Worm (Caenorhabditis elegans): ENCODE measurements around the gene hsp-12.3.
A peak's percentile ranks its signal among the peaks of the same experiment; 100 is the strongest.

Gene hsp-12.3

DNA sequence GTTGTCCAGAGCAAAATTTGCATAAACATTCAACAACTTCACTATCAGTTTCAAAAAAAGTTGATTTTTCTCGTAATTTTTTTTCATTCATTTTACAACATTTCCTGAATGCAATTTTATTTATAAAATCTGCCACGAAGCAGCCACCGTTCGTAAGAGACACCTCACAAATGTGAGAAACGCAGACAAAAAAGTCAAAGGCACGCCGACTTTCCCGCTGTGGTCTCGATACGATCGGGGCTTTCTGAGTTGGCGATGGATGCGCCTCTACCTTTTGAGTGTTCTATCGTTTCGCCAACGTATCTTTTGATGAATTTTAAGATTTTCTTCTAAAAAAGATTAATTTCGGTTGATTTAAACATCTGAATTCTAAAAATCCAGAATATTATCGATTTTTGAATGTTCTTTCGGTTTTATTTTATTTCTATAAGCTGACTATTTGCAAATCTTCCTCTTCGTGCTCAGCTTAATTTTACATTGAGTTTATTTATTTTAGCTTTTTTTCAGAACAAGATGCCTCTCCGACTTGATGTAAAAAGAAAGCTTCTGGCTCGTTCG is 14.0 kb upstream of the hsp-12.3 start, which contains the start of gene copb-2 (continued):
- TF ChIP-seq lin-39 (tag; optimal IDR thresholded peaks at IDR 0.05) (no peak), ztf-4 (tag; optimal IDR thresholded peaks at IDR 0.05) (no peak), blmp-1 (tag; optimal IDR thresholded peaks at IDR 0.05; ENCODE audit: insufficient read depth) (no peak), snpc-4 (tag; optimal IDR thresholded peaks at IDR 0.05) (peak; percentile 67), unc-55 (GFP tag; optimal IDR thresholded peaks at IDR 0.05) (peak; percentile 85), lsy-2 (tag; optimal IDR thresholded peaks at IDR 0.05) (peak; percentile 17 to 84), zag-1 (tag; optimal IDR thresholded peaks at IDR 0.05) (no peak), egl-27 (tag; optimal IDR thresholded peaks at IDR 0.05) (no peak), F13H6.1 (tag; optimal IDR thresholded peaks at IDR 0.05) (no peak), nhr-23 (tag; optimal IDR thresholded peaks at IDR 0.05) (no peak)

DNA sequence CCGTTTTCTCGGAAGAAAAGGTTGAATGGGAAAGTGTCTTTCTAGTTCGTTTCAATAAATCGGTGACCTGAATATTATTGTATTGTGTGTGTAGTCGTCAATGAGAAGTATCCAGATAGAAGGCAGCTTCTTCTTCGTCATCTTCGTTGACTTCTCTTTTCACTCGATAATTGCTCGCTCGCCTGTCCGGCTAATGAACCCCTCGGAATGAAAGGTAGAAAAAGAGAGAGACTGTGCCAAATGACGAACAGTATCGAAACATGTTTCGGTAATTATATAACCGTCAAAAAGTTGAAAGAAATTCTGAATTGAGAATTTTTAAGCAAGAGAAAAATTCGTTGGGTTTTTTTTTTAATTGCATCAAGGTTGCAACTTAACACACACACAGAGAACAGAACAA is 12.1 kb upstream of the hsp-12.3 start, which contains the start of gene cutl-17:
Gene cutl-17 (minus strand): TSS at position 101 of the 400 bp plus-strand sequence.
- TF ChIP-seq Y55F3AM.14 (GFP tag; optimal IDR thresholded peaks at IDR 0.05), result no peak
- no peak for TF ChIP-seq ceh-16 (tag; optimal IDR thresholded peaks at IDR 0.05)
- TF ChIP-seq lin-39 (tag; optimal IDR thresholded peaks at IDR 0.05), result no peak
- no peak for TF ChIP-seq R02D3.7 (tag; optimal IDR thresholded peaks at IDR 0.05)
- no peak for TF ChIP-seq nhr-129 (tag; optimal IDR thresholded peaks at IDR 0.05)
- TF ChIP-seq sma-9 (GFP tag; optimal IDR thresholded peaks at IDR 0.05), result no peak
- no peak for TF ChIP-seq sma-9 (tag; optimal IDR thresholded peaks at IDR 0.05)
- TF ChIP-seq ztf-4 (tag; optimal IDR thresholded peaks at IDR 0.05), result no peak

DNA sequence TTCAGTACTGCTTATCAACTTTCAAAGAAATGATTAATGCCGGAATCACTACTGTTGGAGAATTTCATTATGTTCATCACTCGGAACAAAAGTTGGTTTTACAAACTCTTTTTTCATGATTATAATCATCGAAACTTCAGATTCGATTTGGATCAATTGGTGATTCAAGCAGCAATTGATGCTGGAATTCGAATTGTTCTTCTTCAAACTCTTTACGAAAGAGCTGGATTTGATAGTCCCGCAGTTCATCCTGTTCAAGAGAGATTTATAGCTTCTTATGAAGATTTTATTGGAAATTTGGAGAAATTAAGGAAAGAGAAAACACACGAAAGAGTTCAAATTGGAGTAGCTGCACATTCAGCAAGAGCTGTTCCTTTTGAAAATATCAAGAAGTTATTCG is 6.5 kb upstream of the hsp-12.3 start:
- no peak for TF ChIP-seq ztf-4 (tag; optimal IDR thresholded peaks at IDR 0.05)
- TF ChIP-seq crh-2 (tag; optimal IDR thresholded peaks at IDR 0.05), result no peak
- TF ChIP-seq nhr-77 (tag; optimal IDR thresholded peaks at IDR 0.05), result no peak
- no peak for TF ChIP-seq nhr-6 (tag; optimal IDR thresholded peaks at IDR 0.05)
- TF ChIP-seq egl-27 (tag; optimal IDR thresholded peaks at IDR 0.05), result no peak
- no peak for TF ChIP-seq snpc-4 (tag; optimal IDR thresholded peaks at IDR 0.05)
- TF ChIP-seq unc-55 (GFP tag; optimal IDR thresholded peaks at IDR 0.05), result no peak
- no peak for TF ChIP-seq sma-9 (GFP tag; optimal IDR thresholded peaks at IDR 0.05)
- TF ChIP-seq sma-9 (tag; optimal IDR thresholded peaks at IDR 0.05), result no peak
- TF ChIP-seq mdl-1 (tag; optimal IDR thresholded peaks at IDR 0.05), result no peak
- no peak for TF ChIP-seq dmd-4 (tag; optimal IDR thresholded peaks at IDR 0.05)
- TF ChIP-seq ceh-16 (tag; optimal IDR thresholded peaks at IDR 0.05), result no peak
- TF ChIP-seq ZK546.5 (tag; optimal IDR thresholded peaks at IDR 0.05), result no peak
- no peak for TF ChIP-seq ztf-1 (GFP tag; conservative IDR thresholded peaks at IDR 0.05)
- TF ChIP-seq aly-2 (tag; optimal IDR thresholded peaks at IDR 0.05), result no peak
- no peak for TF ChIP-seq lin-13 (GFP tag; optimal IDR thresholded peaks at IDR 0.05)

DNA sequence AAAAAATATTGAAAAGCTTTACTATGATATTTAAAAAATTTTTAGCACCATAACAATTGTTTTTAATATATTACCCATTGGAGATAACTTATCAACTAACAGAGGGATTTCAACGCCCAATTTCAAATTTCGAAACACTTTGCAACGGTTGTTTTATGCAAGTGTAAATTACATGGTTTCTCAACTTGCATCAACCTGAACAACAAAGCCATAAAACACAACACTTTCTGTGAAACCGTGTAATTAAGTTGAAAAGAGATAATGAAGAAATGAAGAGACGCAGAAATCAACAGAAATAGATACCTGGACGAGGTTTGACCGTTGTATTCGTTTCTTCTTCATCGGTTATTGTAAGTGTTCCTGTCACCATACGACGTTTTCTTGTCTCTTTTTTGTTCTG is 5.1 kb upstream of the hsp-12.3 start, which contains the start of gene cpin-1:
Gene cpin-1 (plus strand): TSS at position 301 of the 400 bp plus-strand sequence.
- no peak for TF ChIP-seq zag-1 (tag; optimal IDR thresholded peaks at IDR 0.05)
- TF ChIP-seq nhr-11 (tag; optimal IDR thresholded peaks at IDR 0.05), result no peak
- no peak for TF ChIP-seq ztf-4 (tag; optimal IDR thresholded peaks at IDR 0.05)
- no peak for TF ChIP-seq nhr-129 (tag; optimal IDR thresholded peaks at IDR 0.05)
- no peak for TF ChIP-seq sma-3 (GFP tag; optimal IDR thresholded peaks at IDR 0.05)
- TF ChIP-seq dmd-4 (tag; optimal IDR thresholded peaks at IDR 0.05), result no peak
- no peak for TF ChIP-seq lin-39 (tag; optimal IDR thresholded peaks at IDR 0.05)

DNA sequence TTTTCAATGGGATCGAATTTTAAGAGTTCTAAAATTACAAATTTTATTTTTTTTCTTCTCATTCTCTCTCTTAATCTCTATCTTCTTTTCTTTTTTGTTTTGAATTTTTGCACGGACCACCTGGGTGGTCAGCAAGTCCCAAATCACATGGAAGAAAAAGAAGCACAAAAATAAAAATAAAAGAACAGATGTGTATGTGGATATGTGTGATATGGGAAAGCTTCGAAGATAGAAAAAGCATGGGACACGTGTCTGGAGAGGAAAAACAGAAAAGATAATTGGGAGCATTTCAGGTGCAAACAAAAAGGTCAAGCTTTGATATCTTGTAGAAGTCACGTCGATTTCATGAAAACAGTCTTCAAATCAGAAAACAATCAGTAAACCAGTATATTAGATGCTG is 1.9 kb upstream of the hsp-12.3 start, which contains the start of gene hsp-12.6:
Gene hsp-12.6 (minus strand): TSS at position 20 of the 400 bp plus-strand sequence.
- TF ChIP-seq sma-9 (GFP tag; optimal IDR thresholded peaks at IDR 0.05) (peak; percentile 69), sma-9 (tag; optimal IDR thresholded peaks at IDR 0.05) (no peak), nhr-25 (tag; optimal IDR thresholded peaks at IDR 0.05) (no peak), zag-1 (tag; optimal IDR thresholded peaks at IDR 0.05) (no peak), lsy-2 (tag; optimal IDR thresholded peaks at IDR 0.05) (peak in 1 of 2 experiments; percentile 33), R02D3.7 (tag; optimal IDR thresholded peaks at IDR 0.05) (no peak), F13H6.1 (tag; optimal IDR thresholded peaks at IDR 0.05) (peak; percentile 47), aly-2 (tag; optimal IDR thresholded peaks at IDR 0.05) (no peak), elt-3 (tag; optimal IDR thresholded peaks at IDR 0.05) (no peak), ztf-1 (GFP tag; conservative IDR thresholded peaks at IDR 0.05) (no peak), peb-1 (tag; optimal IDR thresholded peaks at IDR 0.05) (no peak), unc-39 (tag; optimal IDR thresholded peaks at IDR 0.05) (no peak), lin-11 (tag; optimal IDR thresholded peaks at IDR 0.05) (no peak), nhr-129 (tag; optimal IDR thresholded peaks at IDR 0.05) (peak; percentile 60), C34F6.9 (tag; optimal IDR thresholded peaks at IDR 0.05) (peak; percentile 9), ZK546.5 (tag; optimal IDR thresholded peaks at IDR 0.05) (no peak), lin-13 (GFP tag; optimal IDR thresholded peaks at IDR 0.05) (no peak), nhr-237 (tag; optimal IDR thresholded peaks at IDR 0.05) (no peak), egl-27 (tag; optimal IDR thresholded peaks at IDR 0.05) (no peak), ztf-4 (tag; optimal IDR thresholded peaks at IDR 0.05) (no peak), alr-1 (tag; optimal IDR thresholded peaks at IDR 0.05) (no peak), nhr-11 (tag; optimal IDR thresholded peaks at IDR 0.05) (no peak), mab-5 (tag; optimal IDR thresholded peaks at IDR 0.05) (no peak), nhr-21 (tag; optimal IDR thresholded peaks at IDR 0.05) (no peak), elt-1 (tag; optimal IDR thresholded peaks at IDR 0.05) (no peak), snpc-4 (tag; optimal IDR thresholded peaks at IDR 0.05) (peak; percentile 32), dmd-4 (tag; optimal IDR thresholded peaks at IDR 0.05) (no peak), ceh-82 (tag; optimal IDR thresholded peaks at IDR 0.05) (no peak), nhr-77 (tag; optimal IDR thresholded peaks at IDR 0.05) (no peak), ztf-11 (tag; optimal IDR thresholded peaks at IDR 0.05) (no peak), gmeb-1 (tag; optimal IDR thresholded peaks at IDR 0.05) (no peak), ama-1 (optimal IDR thresholded peaks at IDR 0.05) (no peak), lin-39 (tag; optimal IDR thresholded peaks at IDR 0.05) (no peak)
